Worm (Caenorhabditis elegans) whole organism, young adult: ENCODE measurements around the gene W04G3.7.

Experiments
- F49E8.2 ChIP-seq: sonication (generic microtip); optimal IDR thresholded peaks from 3 replicates; lab custom pipeline; 2017; ENCODE audit warnings: missing genetic modification characterization, mild to moderate bottlenecking, missing compliant biosample characterization, antibody characterized with exemption, moderate library complexity; ENCODE audit not compliant: insufficient read depth
- F55B11.4 ChIP-seq: sonication (generic microtip); optimal IDR thresholded peaks from 2 replicates; lab custom pipeline; 2016; ENCODE audit warnings: missing compliant biosample characterization, missing genetic modification characterization, borderline replicate concordance; ENCODE audit not compliant: insufficient read depth
- attf-6 ChIP-seq: fragments of 200-800 bp; sonication (Bioruptor generic); IDR thresholded peaks from 2 replicates; pipeline ENCODE4 v1.3.6; 2022; ENCODE audit warnings: missing genetic modification reagents, missing genetic modification characterization, missing compliant biosample characterization
- ceh-58 ChIP-seq: fragments of 200-800 bp; sonication (Bioruptor generic); IDR thresholded peaks from 2 replicates; pipeline ENCODE4 v1.3.6; 2022; ENCODE audit warnings: missing genetic modification characterization, missing compliant biosample characterization
- lin-54 ChIP-seq: fragments of 200-800 bp; sonication (Bioruptor generic); optimal IDR thresholded peaks from 2 replicates; lab custom pipeline; 2018; ENCODE audit warnings: mild to moderate bottlenecking, missing genetic modification characterization, missing compliant biosample characterization
- madf-3 ChIP-seq: fragments of 200-800 bp; sonication (Bioruptor generic); IDR thresholded peaks from 2 replicates; pipeline ENCODE4 v1.3.6; 2022; ENCODE audit warnings: missing genetic modification reagents, missing genetic modification characterization, missing compliant biosample characterization
- sdz-38 ChIP-seq: sonication (generic microtip); optimal IDR thresholded peaks from 2 replicates; lab custom pipeline; 2016; ENCODE audit warnings: missing genotype, missing genetic modification characterization, missing compliant biosample characterization
- zfh-2 ChIP-seq: fragments of 200-800 bp; sonication (Bioruptor generic); conservative IDR thresholded peaks from 2 replicates; pipeline ENCODE4 v1.3.6; 2022; ENCODE audit warnings: missing genetic modification reagents, missing genetic modification characterization, missing compliant biosample characterization
- ztf-25 ChIP-seq: fragments of 200-800 bp; sonication (Bioruptor generic); IDR thresholded peaks from 2 replicates; pipeline ENCODE4 v1.3.6; 2022; ENCODE audit warnings: missing genetic modification reagents, missing genetic modification characterization, missing compliant biosample characterization

DNA sequence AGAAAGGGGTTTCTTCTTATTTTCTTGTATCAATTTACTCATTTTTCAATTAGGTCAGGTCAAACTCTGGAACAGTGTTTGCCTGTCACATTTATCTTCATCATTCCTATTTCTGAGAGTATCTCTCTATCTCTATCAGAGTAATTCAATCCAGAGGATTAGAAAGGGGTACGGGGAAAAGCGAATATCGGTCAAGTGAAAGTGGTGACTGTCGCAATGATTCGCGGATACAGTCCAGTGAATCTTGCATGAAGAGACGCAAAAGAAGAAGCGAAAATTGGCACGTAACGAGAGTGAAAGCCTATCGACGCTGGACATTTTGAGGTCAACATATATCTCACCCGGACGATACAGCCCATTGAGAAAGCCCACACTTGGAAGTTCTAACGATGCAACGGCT lies 20.3 kb downstream of the W04G3.7 start, which contains the start of gene lpr-4:
- TF ChIP-seq F49E8.2 (tag; lab: Kevin White, UChicago) = no peak
- TF ChIP-seq sdz-38 (tag; lab: Kevin White, UChicago) = no peak
- TF ChIP-seq lin-54 = no peak
- TF ChIP-seq zfh-2 = no peak
- no peak for TF ChIP-seq madf-3 (GFP tag; lab: Robert Waterston, UW)
- TF ChIP-seq ztf-25 = no peak
- TF ChIP-seq attf-6 (GFP tag; lab: Robert Waterston, UW) = no peak
- no peak for TF ChIP-seq F55B11.4 (tag; lab: Kevin White, UChicago)
- no peak for TF ChIP-seq ceh-58
